Worm (Caenorhabditis elegans) whole organism, late embryonic: ENCODE measurements around the gene F16G10.13.

ENCODE experiments used
- C38D4.7 ChIP-seq: fragments of 200-800 bp; sonication (Bioruptor generic); optimal IDR thresholded peaks from 2 replicates; lab custom pipeline; 2018; ENCODE audit warnings: mild to moderate bottlenecking, missing genetic modification characterization, moderate library complexity, missing compliant biosample characterization
- Y22D7AL.16 ChIP-seq: sonication (generic microtip); optimal IDR thresholded peaks from 2 replicates; lab custom pipeline; 2016; ENCODE audit warnings: missing genetic modification characterization, missing compliant biosample characterization
- ama-1 ChIP-seq: fragments of 150-350 bp; optimal IDR thresholded peaks from 2 replicates; lab custom pipeline; 2014
- ceh-24 ChIP-seq: sonication (generic microtip); optimal IDR thresholded peaks from 2 replicates; lab custom pipeline; 2016; ENCODE audit warnings: mild to moderate bottlenecking, missing genetic modification characterization, missing compliant biosample characterization
- ceh-30 ChIP-seq: fragments of 150-350 bp; optimal IDR thresholded peaks from 2 replicates; lab custom pipeline; 2014; ENCODE audit warnings: missing biosample characterization, missing genetic modification characterization
- ceh-31 ChIP-seq: sonication (generic microtip); optimal IDR thresholded peaks from 2 replicates; lab custom pipeline; 2016; ENCODE audit warnings: missing genetic modification characterization, missing compliant biosample characterization
- ceh-48 ChIP-seq: sonication (generic microtip); optimal IDR thresholded peaks from 2 replicates; lab custom pipeline; 2016; ENCODE audit warnings: missing genetic modification characterization, inconsistent platforms, missing compliant biosample characterization
- ceh-9 ChIP-seq: sonication (generic microtip); optimal IDR thresholded peaks from 2 replicates; lab custom pipeline; 2016; ENCODE audit warnings: mild to moderate bottlenecking, missing genetic modification characterization, inconsistent platforms, missing compliant biosample characterization
- che-1 ChIP-seq: sonication (generic microtip); optimal IDR thresholded peaks from 2 replicates; lab custom pipeline; 2016; ENCODE audit warnings: mild to moderate bottlenecking, missing genetic modification characterization, missing compliant biosample characterization
- elt-2 ChIP-seq: sonication (generic microtip); optimal IDR thresholded peaks from 2 replicates; lab custom pipeline; 2016; ENCODE audit warnings: missing genetic modification reagents, missing genetic modification characterization, missing compliant biosample characterization
- elt-4 ChIP-seq: sonication (generic microtip); optimal IDR thresholded peaks from 2 replicates; lab custom pipeline; 2016; ENCODE audit warnings: missing genetic modification characterization, missing compliant biosample characterization
- hlh-8 ChIP-seq: sonication (generic microtip); optimal IDR thresholded peaks from 2 replicates; lab custom pipeline; 2016; ENCODE audit warnings: missing genotype, missing genetic modification characterization, missing compliant biosample characterization
- lin-11 ChIP-seq: fragments of 200-800 bp; sonication (Bioruptor generic); optimal IDR thresholded peaks from 2 replicates; lab custom pipeline; 2018; ENCODE audit warnings: mild to moderate bottlenecking, missing genetic modification characterization, missing compliant biosample characterization
- madf-2 ChIP-seq: sonication (generic microtip); optimal IDR thresholded peaks from 2 replicates; lab custom pipeline; 2017; ENCODE audit warnings: missing genetic modification characterization, missing compliant biosample characterization
- nfya-1 ChIP-seq: sonication (generic microtip); optimal IDR thresholded peaks from 2 replicates; lab custom pipeline; 2017; ENCODE audit warnings: missing genetic modification characterization, mild to moderate bottlenecking, missing compliant biosample characterization, antibody characterized with exemption, moderate library complexity
- npax-4 ChIP-seq: sonication (generic microtip); optimal IDR thresholded peaks from 2 replicates; lab custom pipeline; 2016; ENCODE audit warnings: missing genetic modification characterization, missing compliant biosample characterization
- odd-2 ChIP-seq: sonication (generic microtip); optimal IDR thresholded peaks from 2 replicates; lab custom pipeline; 2017; ENCODE audit warnings: antibody characterized with exemption, mild to moderate bottlenecking, missing genetic modification characterization, missing compliant biosample characterization
- pag-3 ChIP-seq: sonication (generic microtip); optimal IDR thresholded peaks from 2 replicates; lab custom pipeline; 2016; ENCODE audit warnings: missing compliant biosample characterization, missing genetic modification characterization, borderline replicate concordance
- pat-9 ChIP-seq: fragments of 200-800 bp; sonication (Bioruptor generic); optimal IDR thresholded peaks from 2 replicates; lab custom pipeline; 2018; ENCODE audit warnings: mild to moderate bottlenecking, missing genetic modification characterization, moderate library complexity, missing compliant biosample characterization
- pha-4 ChIP-seq: fragments of 150-350 bp; optimal IDR thresholded peaks from 2 replicates; lab custom pipeline; 2018; ENCODE audit warnings: missing biosample characterization, missing genetic modification reagents, missing genetic modification characterization
- ref-2 ChIP-seq: sonication (generic microtip); optimal IDR thresholded peaks from 2 replicates; lab custom pipeline; 2016; ENCODE audit warnings: missing genetic modification characterization, missing compliant biosample characterization
- sox-2 ChIP-seq: fragments of 200-800 bp; sonication (Bioruptor generic); IDR thresholded peaks from 2 replicates; pipeline ENCODE4 v1.3.6; 2022; ENCODE audit warnings: missing genetic modification reagents, missing genetic modification characterization, missing compliant biosample characterization
- syd-9 ChIP-seq: sonication (generic microtip); optimal IDR thresholded peaks from 2 replicates; lab custom pipeline; 2016; ENCODE audit warnings: mild to moderate bottlenecking, missing genetic modification characterization, moderate library complexity, missing compliant biosample characterization
- ttx-3 ChIP-seq: sonication (generic microtip); optimal IDR thresholded peaks from 2 replicates; lab custom pipeline; 2016; ENCODE audit warnings: missing genetic modification reagents, missing genetic modification characterization, missing compliant biosample characterization
- unc-3 ChIP-seq, 2 experiments: fragments of 200-800 bp in 1 of 2; sonication (Bioruptor generic) in 1 of 2; sonication (generic microtip) in 1 of 2; conservative IDR thresholded peaks in 1 of 2; optimal IDR thresholded peaks in 1 of 2; 2 replicates each; pipeline versions ENCODE4 v1.3.6 to Lab custom; 2016 to 2022; ENCODE audit warnings: missing compliant biosample characterization in 2 of 2, missing genetic modification characterization in 2 of 2, missing genetic modification reagents in 1 of 2
- unc-55 ChIP-seq: sonication (generic microtip); optimal IDR thresholded peaks from 2 replicates; lab custom pipeline; 2017; ENCODE audit warnings: missing biosample characterization, missing genetic modification reagents, missing genetic modification characterization
- zip-5 ChIP-seq: sonication (generic microtip); optimal IDR thresholded peaks from 2 replicates; lab custom pipeline; 2016; ENCODE audit warnings: missing genetic modification characterization, missing compliant biosample characterization

F16G10.13 gene

ce11 chrII:2354476-2354875 lies 41.3 kb downstream of the F16G10.13 start, which contains the start of gene F43C11.2:
Gene F43C11.2, plus strand, starts transcription at chrII:2354776.
- TF ChIP-seq elt-2 (tag; lab: Kevin White, UChicago) (no peak), nfya-1 (tag; lab: Kevin White, UChicago) (no peak), ttx-3 (tag; lab: Kevin White, UChicago) (no peak), ceh-24 (tag; lab: Kevin White, UChicago) (no peak)

ce11 chrII:2353012-2353411 lies 42.8 kb downstream of the F16G10.13 start, which contains the start of gene F43C11.3:
Gene F43C11.3, plus strand, starts transcription at chrII:2353312.
- TF ChIP-seq zip-5 (no peak), ceh-31 (tag; lab: Kevin White, UChicago) (no peak), ceh-9 (tag; lab: Kevin White, UChicago) (no peak), Y22D7AL.16 (tag; lab: Kevin White, UChicago) (no peak), lin-11 (tag; lab: Kevin White, UChicago) (no peak), odd-2 (tag; lab: Kevin White, UChicago) (no peak), hlh-8 (tag; lab: Kevin White, UChicago) (no peak), C38D4.7 (GFP tag; lab: Kevin White, UChicago) (no peak)

DNA sequence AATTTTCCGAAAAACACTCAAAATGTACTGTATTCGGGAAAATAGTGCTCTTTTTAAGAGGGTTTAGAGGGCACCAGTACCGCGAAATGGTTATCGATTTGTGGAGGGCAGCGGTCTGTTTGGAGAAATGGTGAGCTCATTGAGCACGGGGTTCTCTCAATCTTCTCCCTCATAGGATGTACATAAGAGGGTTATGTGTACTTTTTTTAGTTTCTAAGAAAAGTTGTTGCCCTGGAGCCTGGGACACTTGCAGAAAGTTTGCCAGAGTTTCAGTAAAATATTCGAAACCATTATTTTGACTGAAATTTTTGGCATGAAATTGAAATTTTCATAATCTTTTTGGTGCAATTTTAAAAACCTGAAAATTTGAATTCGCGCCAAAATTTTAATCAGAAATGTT lies 43.2 kb downstream of the F16G10.13 start, which contains the start of gene F43C11.10:
Gene F43C11.10 (minus strand): TSS at position 101 of the 400 bp plus-strand sequence.
- TF ChIP-seq ceh-48 (tag; lab: Kevin White, UChicago) (no peak), madf-2 (tag; lab: Kevin White, UChicago) (no peak), ama-1 (no peak), syd-9 (tag; lab: Kevin White, UChicago) (no peak), pha-4 (tag; lab: Kevin White, UChicago) (no peak), npax-4 (tag; lab: Kevin White, UChicago) (no peak), sox-2 (GFP tag; lab: Robert Waterston, UW) (no peak), che-1 (tag; lab: Kevin White, UChicago) (no peak), unc-3 (GFP tag; conservative IDR thresholded peaks at IDR 0.05; lab: Robert Waterston, UW) (no peak), unc-3 (tag; optimal IDR thresholded peaks at IDR 0.05; lab: Kevin White, UChicago) (no peak), lin-11 (tag; lab: Kevin White, UChicago) (no peak), zip-5 (no peak), unc-55 (GFP tag; lab: Kevin White, UChicago) (no peak), pag-3 (no peak), ref-2 (no peak)

DNA sequence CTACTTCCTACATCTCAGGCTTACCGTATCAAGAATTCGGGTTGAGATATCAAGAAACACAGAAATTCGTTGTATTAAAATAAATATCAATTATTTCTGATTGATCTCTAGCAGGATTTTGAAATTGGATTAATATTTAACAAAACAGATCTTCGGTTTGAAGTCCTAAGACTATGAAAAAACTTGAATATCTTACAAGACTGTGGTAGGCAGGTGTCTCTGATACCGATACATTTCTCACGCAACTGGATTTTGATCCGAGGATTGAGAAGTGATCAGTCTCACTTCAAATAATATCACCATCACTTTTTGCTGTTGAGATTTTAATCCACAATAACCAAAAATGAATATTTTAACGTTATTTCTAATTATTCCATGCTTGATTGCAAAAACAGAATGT lies 49.1 kb downstream of the F16G10.13 start, which contains the start of gene F43C11.4:
Gene F43C11.4 (plus strand): TSS at position 301 of the 400 bp plus-strand sequence.
- TF ChIP-seq ceh-30 (no peak), zip-5 (no peak), elt-4 (no peak), ceh-48 (tag; lab: Kevin White, UChicago) (no peak), pat-9 (tag; lab: Kevin White, UChicago) (no peak)
- TF ChIP-seq, all 69 proteins: peak for 0
